Worm (Caenorhabditis elegans): Measurements from ENCODE around the gene fbxa-108.

- no peak for TF ChIP-seq ztf-11 (tag; optimal IDR thresholded peaks at IDR 0.05)
- no peak for TF ChIP-seq zag-1 (tag; optimal IDR thresholded peaks at IDR 0.05)
- TF ChIP-seq dmd-4 (tag; optimal IDR thresholded peaks at IDR 0.05): no peak
- no peak for TF ChIP-seq aly-2 (tag; optimal IDR thresholded peaks at IDR 0.05)
- TF ChIP-seq ama-1 (optimal IDR thresholded peaks at IDR 0.05): no peak
- no peak for TF ChIP-seq mab-5 (tag; optimal IDR thresholded peaks at IDR 0.05)
- no peak for TF ChIP-seq unc-62 (GFP tag; optimal IDR thresholded peaks at IDR 0.05)
- no peak for TF ChIP-seq blmp-1 (tag; optimal IDR thresholded peaks at IDR 0.05; ENCODE audit: insufficient read depth)
Measured at ce11 chrV:17706217-17706806, 47.1 kb upstream of the fbxa-108 start.

Measured in whole organism, L2 larva.